Worm (Caenorhabditis elegans): Measurements from ENCODE around the gene T28F3.5.

T28F3.5 gene

ce11 chrIV:17278861-17279591 is 15.6 kb upstream of the T28F3.5 start, which contains the start of gene hsp-1:
TSS of gene hsp-1 (plus strand) at chrIV:17278959.
- no peak for TF ChIP-seq nhr-23 (tag; optimal IDR thresholded peaks at IDR 0.05)
- no peak for TF ChIP-seq nhr-25 (tag; optimal IDR thresholded peaks at IDR 0.05)
- TF ChIP-seq lin-39 (tag; optimal IDR thresholded peaks at IDR 0.05): peak; percentile 12
- no peak for TF ChIP-seq nhr-12 (tag; optimal IDR thresholded peaks at IDR 0.05)
- TF ChIP-seq ztf-11 (tag; optimal IDR thresholded peaks at IDR 0.05): no peak
- peak; percentile 88 for TF ChIP-seq ama-1 (optimal IDR thresholded peaks at IDR 0.05)

- TF ChIP-seq snpc-4 (tag; optimal IDR thresholded peaks at IDR 0.05) (peak; percentile 8), tbx-2 (tag; optimal IDR thresholded peaks at IDR 0.05) (no peak), ama-1 (optimal IDR thresholded peaks at IDR 0.05) (peak; percentile 26), ceh-16 (tag; optimal IDR thresholded peaks at IDR 0.05) (peak; percentile 30), nhr-25 (tag; optimal IDR thresholded peaks at IDR 0.05) (peak; percentile 45)
Measured at ce11 chrIV:17279592-17280440, 14.8 kb upstream of the T28F3.5 start.

ce11 chrIV:17280441-17280939 is 14.1 kb upstream of the T28F3.5 start:
- TF ChIP-seq tbx-2 (tag; optimal IDR thresholded peaks at IDR 0.05) (no peak), nhr-25 (tag; optimal IDR thresholded peaks at IDR 0.05) (peak; percentile 58), nhr-12 (tag; optimal IDR thresholded peaks at IDR 0.05) (no peak), nhr-43 (tag; optimal IDR thresholded peaks at IDR 0.05; ENCODE audit: poor library complexity, severe bottlenecking) (no peak), elt-2 (tag; optimal IDR thresholded peaks at IDR 0.05) (no peak), aly-2 (tag; optimal IDR thresholded peaks at IDR 0.05) (no peak), jun-1 (tag; optimal IDR thresholded peaks at IDR 0.05) (no peak), nfya-1 (tag; optimal IDR thresholded peaks at IDR 0.05; ENCODE audit: insufficient read depth) (peak; percentile 1), ama-1 (optimal IDR thresholded peaks at IDR 0.05) (peak; percentile 95), elt-1 (tag; optimal IDR thresholded peaks at IDR 0.05) (no peak)

ce11 chrIV:17281060-17282021 is 13.2 kb upstream of the T28F3.5 start:
- TF ChIP-seq nhr-43 (tag; optimal IDR thresholded peaks at IDR 0.05; ENCODE audit: poor library complexity, severe bottlenecking) (peak; percentile 61), nhr-77 (tag; optimal IDR thresholded peaks at IDR 0.05) (no peak), nfya-1 (tag; optimal IDR thresholded peaks at IDR 0.05; ENCODE audit: insufficient read depth) (peak; percentile 64), nhr-67 (tag; optimal IDR thresholded peaks at IDR 0.05) (no peak), lsy-12 (tag; optimal IDR thresholded peaks at IDR 0.05) (peak; percentile 75), nhr-28 (tag; optimal IDR thresholded peaks at IDR 0.05) (no peak), unc-62 (GFP tag; optimal IDR thresholded peaks at IDR 0.05) (peak; percentile 51), pha-4 (tag; optimal IDR thresholded peaks at IDR 0.05) (peak; percentile 88), jun-1 (tag; optimal IDR thresholded peaks at IDR 0.05) (peak; percentile 65), elt-2 (tag; optimal IDR thresholded peaks at IDR 0.05) (peak; percentile 62), ztf-4 (tag; optimal IDR thresholded peaks at IDR 0.05) (peak; percentile 87), aly-2 (tag; optimal IDR thresholded peaks at IDR 0.05) (peak; percentile 87), nhr-25 (tag; optimal IDR thresholded peaks at IDR 0.05) (peak; percentile 76), tbx-2 (tag; optimal IDR thresholded peaks at IDR 0.05) (peak; percentile 84), ceh-28 (tag; optimal IDR thresholded peaks at IDR 0.05) (peak; percentile 30), ama-1 (optimal IDR thresholded peaks at IDR 0.05) (peak; percentile 99), snpc-4 (tag; optimal IDR thresholded peaks at IDR 0.05) (peak; percentile 49), fos-1 (tag; optimal IDR thresholded peaks at IDR 0.05) (peak; percentile 77), nhr-23 (tag; optimal IDR thresholded peaks at IDR 0.05) (peak; percentile 42), mml-1 (tag; optimal IDR thresholded peaks at IDR 0.05) (no peak)

DNA sequence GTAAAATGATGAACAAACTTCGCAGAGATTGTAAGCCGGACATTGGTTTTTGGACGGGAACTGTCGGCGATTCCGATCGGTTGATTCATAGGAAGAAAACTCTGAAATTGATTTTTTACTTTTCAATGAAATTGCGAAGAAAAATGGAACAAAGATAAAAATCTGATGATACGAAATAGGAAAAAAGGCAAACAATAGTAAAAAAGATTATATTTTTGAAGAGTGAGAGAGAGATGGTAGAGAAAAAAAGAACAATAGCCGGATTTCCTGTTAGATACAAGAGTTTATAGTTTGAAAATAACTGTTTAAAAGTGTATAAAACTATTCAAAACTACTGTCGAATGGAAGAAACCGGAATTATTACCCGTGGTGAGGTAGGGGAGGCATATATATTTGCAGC is 10.5 kb upstream of the T28F3.5 start, which contains the start of gene nra-1:
nra-1 (minus strand) TSS at position 101 of the 400 bp plus-strand sequence.
- TF ChIP-seq ztf-11 (tag; optimal IDR thresholded peaks at IDR 0.05): no peak
- no peak for TF ChIP-seq ama-1 (optimal IDR thresholded peaks at IDR 0.05)
- TF ChIP-seq ZK546.5 (tag; optimal IDR thresholded peaks at IDR 0.05): no peak
- TF ChIP-seq aly-2 (tag; optimal IDR thresholded peaks at IDR 0.05): no peak
- TF ChIP-seq nhr-11 (tag; optimal IDR thresholded peaks at IDR 0.05): no peak
- TF ChIP-seq jun-1 (tag; optimal IDR thresholded peaks at IDR 0.05): no peak
- no peak for TF ChIP-seq nhr-76 (tag; optimal IDR thresholded peaks at IDR 0.05)
- TF ChIP-seq ceh-9 (tag; optimal IDR thresholded peaks at IDR 0.05): no peak
- TF ChIP-seq sea-2 (GFP tag; optimal IDR thresholded peaks at IDR 0.05): no peak
- TF ChIP-seq elt-3 (tag; optimal IDR thresholded peaks at IDR 0.05): no peak
